Worm (Caenorhabditis elegans): ENCODE measurements around the gene fbxa-82.
A peak's percentile ranks its signal among the peaks of the same experiment; 100 is the strongest.

Gene fbxa-82

DNA sequence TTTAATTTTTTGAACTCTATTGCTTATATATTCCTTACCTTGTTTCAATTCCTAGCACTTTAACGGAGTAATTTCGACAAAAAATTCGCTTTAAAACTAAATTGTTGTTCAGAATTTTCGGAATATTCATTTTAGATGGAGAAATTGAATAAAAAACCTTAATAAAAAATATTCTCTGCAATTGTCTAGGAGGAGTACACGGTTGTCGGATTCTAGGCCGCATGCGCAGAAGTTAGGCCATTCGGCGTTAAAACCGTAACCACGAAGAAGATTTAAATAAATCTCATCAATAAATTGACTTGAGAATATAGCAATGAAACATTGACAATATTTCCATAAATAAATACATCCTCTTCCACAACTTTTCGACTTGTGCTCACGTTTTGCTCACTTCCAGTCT is 30.0 kb upstream of the fbxa-82 start, which contains the start of the genes C01G10.10 and C01G10.9 (continued):
- peak; percentile 90 for TF ChIP-seq dsc-1 (tag; optimal IDR thresholded peaks at IDR 0.05)
- TF ChIP-seq efl-1 (optimal IDR thresholded peaks at IDR 0.05), result peak; percentile 40 to 68
- peak; percentile 52 to 95 for TF ChIP-seq efl-1 (GFP tag; optimal IDR thresholded peaks at IDR 0.05 in 1 of 2)
- TF ChIP-seq swsn-7 (tag; optimal IDR thresholded peaks at IDR 0.05), result peak; percentile 83
- TF ChIP-seq lin-13 (GFP tag; optimal IDR thresholded peaks at IDR 0.05), result no peak
- TF ChIP-seq C04F5.9 (tag; optimal IDR thresholded peaks at IDR 0.05), result peak; percentile 83
- peak; percentile 67 for TF ChIP-seq elt-2 (tag; optimal IDR thresholded peaks at IDR 0.05)
- peak; percentile 78; the same call in 1 of the 2 replicates for TF ChIP-seq mab-9 (GFP tag; IDR thresholded peaks at IDR 0.05)
- TF ChIP-seq pax-3 (tag; optimal IDR thresholded peaks at IDR 0.05), result peak; percentile 96
- peak; percentile 87 for TF ChIP-seq tbx-2 (tag; optimal IDR thresholded peaks at IDR 0.05)
- peak; percentile 92 for TF ChIP-seq nhr-90 (tag; optimal IDR thresholded peaks at IDR 0.05; ENCODE audit: poor library complexity)
- no peak for TF ChIP-seq sptf-1 (tag; optimal IDR thresholded peaks at IDR 0.05)
- peak; percentile 93 for TF ChIP-seq nhr-85 (tag)
- 0 out of 2 replicates have a peak, but pooled peaks have one; percentile 34 for TF ChIP-seq grh-1 (GFP tag; IDR thresholded peaks at IDR 0.05)
- TF ChIP-seq mep-1 (tag; optimal IDR thresholded peaks at IDR 0.05), result peak; percentile 79
- TF ChIP-seq jun-1 (tag; optimal IDR thresholded peaks at IDR 0.05), result peak; percentile 29
- TF ChIP-seq fkh-4 (tag; optimal IDR thresholded peaks at IDR 0.05; ENCODE audit: borderline replicate concordance), result peak; percentile 94
- TF ChIP-seq nhr-76 (tag; optimal IDR thresholded peaks at IDR 0.05), result no peak
- TF ChIP-seq ceh-8 (GFP tag; optimal IDR thresholded peaks at IDR 0.05), result no peak
- TF ChIP-seq snpc-4 (tag; optimal IDR thresholded peaks at IDR 0.05), result peak; percentile 50
- no peak for TF ChIP-seq hlh-17 (GFP tag; optimal IDR thresholded peaks at IDR 0.05; ENCODE audit: borderline replicate concordance)
- TF ChIP-seq Y116A8C.19 (tag; optimal IDR thresholded peaks at IDR 0.05; ENCODE audit: borderline replicate concordance), result peak; percentile 70

DNA sequence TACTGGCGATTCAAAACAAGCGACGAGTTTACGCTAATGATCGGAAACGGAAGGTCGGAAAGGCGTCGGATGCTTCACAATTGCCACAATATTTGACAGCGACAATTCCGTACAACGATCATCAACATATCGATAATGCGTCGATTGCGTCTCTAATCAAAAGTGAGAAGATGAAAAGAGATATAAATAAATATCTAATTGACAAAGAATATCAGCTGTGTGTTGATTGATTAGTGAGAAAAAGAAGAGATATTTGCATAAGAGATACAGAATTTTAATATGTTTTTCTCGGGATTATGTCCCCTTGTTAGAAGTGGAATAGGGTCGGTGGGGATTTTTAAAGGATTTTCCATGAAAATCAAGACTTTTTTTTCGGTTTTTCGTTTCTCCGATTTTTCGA is 26.2 kb upstream of the fbxa-82 start:
- TF ChIP-seq blmp-1 (tag; optimal IDR thresholded peaks at IDR 0.05), result peak; percentile 66
- TF ChIP-seq snu-23 (GFP tag; optimal IDR thresholded peaks at IDR 0.05), result no peak
- TF ChIP-seq dsc-1 (tag; optimal IDR thresholded peaks at IDR 0.05), result peak; percentile 64

DNA sequence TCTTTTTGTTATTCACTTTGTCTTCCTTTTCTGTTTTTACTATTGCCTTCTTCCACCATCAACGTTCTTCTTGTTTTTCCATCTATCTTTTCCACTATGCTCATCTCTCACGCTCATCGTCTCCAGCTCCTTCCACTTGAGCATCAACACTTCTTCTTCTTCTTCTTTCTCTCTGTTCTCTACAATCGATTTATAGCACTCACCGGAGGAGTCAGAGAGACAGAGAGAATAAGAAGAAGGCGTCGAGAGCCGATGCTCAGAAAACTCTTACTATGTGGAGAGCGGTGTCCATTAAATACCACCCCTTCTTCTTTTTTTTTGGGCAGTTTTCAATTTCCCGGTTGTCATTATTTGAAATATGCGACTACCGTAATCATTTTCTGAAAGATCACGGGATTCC is 22.6 kb upstream of the fbxa-82 start:
- TF ChIP-seq xbp-1 (tag; optimal IDR thresholded peaks at IDR 0.05) (no peak), lir-3 (tag; optimal IDR thresholded peaks at IDR 0.05; ENCODE audit: poor library complexity) (no peak), ceh-8 (GFP tag; optimal IDR thresholded peaks at IDR 0.05) (no peak), mab-9 (GFP tag; IDR thresholded peaks at IDR 0.05) (no peak), tbx-2 (tag; optimal IDR thresholded peaks at IDR 0.05) (no peak), C34B4.2 (tag; optimal IDR thresholded peaks at IDR 0.05) (no peak), lsy-2 (tag; optimal IDR thresholded peaks at IDR 0.05) (peak in 1 of 2 experiments; percentile 36), mep-1 (tag; optimal IDR thresholded peaks at IDR 0.05) (peak; percentile 17), egl-13 (tag; optimal IDR thresholded peaks at IDR 0.05) (no peak), vab-15 (tag; optimal IDR thresholded peaks at IDR 0.05) (no peak), ztf-11 (tag; optimal IDR thresholded peaks at IDR 0.05) (no peak), rnt-1 (tag; optimal IDR thresholded peaks at IDR 0.05) (peak; percentile 23), lin-15B (tag; optimal IDR thresholded peaks at IDR 0.05) (no peak), ceh-82 (tag; optimal IDR thresholded peaks at IDR 0.05) (peak in 2 of 3 experiments; percentile 16 to 48), nhr-76 (tag; optimal IDR thresholded peaks at IDR 0.05) (no peak), mdl-1 (tag; optimal IDR thresholded peaks at IDR 0.05) (no peak), ceh-63 (GFP tag; optimal IDR thresholded peaks at IDR 0.05) (no peak), nhr-71 (tag; optimal IDR thresholded peaks at IDR 0.05) (no peak), lin-35 (GFP tag; optimal IDR thresholded peaks at IDR 0.05) (peak in 1 of 2 experiments; percentile 11), nhr-47 (tag; optimal IDR thresholded peaks at IDR 0.05) (peak; percentile 11), dpl-1 (GFP tag; optimal IDR thresholded peaks at IDR 0.05) (peak in 1 of 3 experiments; percentile 7), pqm-1 (tag; optimal IDR thresholded peaks at IDR 0.05) (no peak), zag-1 (tag; optimal IDR thresholded peaks at IDR 0.05) (no peak), nhr-11 (tag; optimal IDR thresholded peaks at IDR 0.05) (no peak), efl-1 (optimal IDR thresholded peaks at IDR 0.05) (peak; percentile 12 to 24), efl-1 (GFP tag; optimal IDR thresholded peaks at IDR 0.05 in 1 of 2) (peak in 1 of 2 experiments; percentile 11), unc-130 (tag; optimal IDR thresholded peaks at IDR 0.05) (no peak), skn-1 (tag; optimal IDR thresholded peaks at IDR 0.05) (no peak), fkh-10 (GFP tag; optimal IDR thresholded peaks at IDR 0.05) (peak; percentile 23), nhr-77 (tag; optimal IDR thresholded peaks at IDR 0.05) (no peak), nhr-84 (tag; optimal IDR thresholded peaks at IDR 0.05) (no peak), sup-37 (GFP tag; optimal IDR thresholded peaks at IDR 0.05) (no peak)

Data from whole organism, L1 larva.